Fruit fly (Drosophila melanogaster) whole organism, adult: Measurements from ENCODE around the gene CG31407.

Experiments
- CG11617 ChIP-seq: fragments of 200-800 bp; sonication (Bioruptor generic); optimal IDR thresholded peaks from 2 replicates; lab custom pipeline; 2017; ENCODE audit warnings: mild to moderate bottlenecking, missing biosample characterization, missing genetic modification reagents, missing genetic modification characterization
- CG12768 ChIP-seq: fragments of 200-800 bp; sonication (Bioruptor generic); optimal IDR thresholded peaks from 2 replicates; lab custom pipeline; 2017; ENCODE audit warnings: missing biosample characterization, missing genetic modification characterization, mild to moderate bottlenecking, moderate library complexity, missing genetic modification reagents
- CG14711 ChIP-seq: fragments of 200-800 bp; sonication (Bioruptor generic); optimal IDR thresholded peaks from 2 replicates; lab custom pipeline; 2018; ENCODE audit warnings: missing biosample characterization, mild to moderate bottlenecking, missing genetic modification characterization, moderate library complexity
- CG1620 ChIP-seq: fragments of 200-800 bp; sonication (Bioruptor generic); optimal IDR thresholded peaks from 2 replicates; lab custom pipeline; 2016; ENCODE audit warnings: missing biosample characterization, missing genetic modification characterization
- CG33017 ChIP-seq: fragments of 200-800 bp; sonication (Bioruptor generic); optimal IDR thresholded peaks from 2 replicates; lab custom pipeline; 2018; ENCODE audit warnings: missing biosample characterization, mild to moderate bottlenecking, missing genetic modification characterization, moderate library complexity
- CG5204 ChIP-seq: fragments of 200-800 bp; sonication (Bioruptor generic); optimal IDR thresholded peaks from 2 replicates; lab custom pipeline; 2016; ENCODE audit warnings: missing biosample characterization, missing genetic modification characterization
- CG7045 ChIP-seq: fragments of 200-800 bp; sonication (Bioruptor generic); optimal IDR thresholded peaks from 2 replicates; lab custom pipeline; 2017; ENCODE audit warnings: missing biosample characterization, mild to moderate bottlenecking, missing genetic modification characterization
- CG7101 ChIP-seq: fragments of 200-800 bp; sonication (Bioruptor generic); optimal IDR thresholded peaks from 2 replicates; lab custom pipeline; 2018; ENCODE audit warnings: missing biosample characterization, mild to moderate bottlenecking, missing genetic modification characterization, moderate library complexity
- Clk ChIP-seq: fragments of 200-800 bp; sonication (Bioruptor generic); optimal IDR thresholded peaks from 2 replicates; lab custom pipeline; 2017; ENCODE audit warnings: missing biosample characterization, missing genetic modification characterization
- Crg-1 ChIP-seq: fragments of 200-800 bp; sonication (Bioruptor generic); optimal IDR thresholded peaks from 2 replicates; lab custom pipeline; 2016; ENCODE audit warnings: missing biosample characterization, missing genetic modification characterization
- Hr96 ChIP-seq: fragments of 200-800 bp; sonication (Bioruptor generic); optimal IDR thresholded peaks from 2 replicates; lab custom pipeline; 2016; ENCODE audit warnings: missing biosample characterization, missing genetic modification characterization
- Mnt ChIP-seq: fragments of 200-800 bp; sonication (Bioruptor generic); optimal IDR thresholded peaks from 2 replicates; lab custom pipeline; 2016; ENCODE audit warnings: missing biosample characterization, mild to moderate bottlenecking, missing genetic modification characterization
- bab1 ChIP-seq: fragments of 200-800 bp; sonication (Bioruptor generic); optimal IDR thresholded peaks from 3 replicates; lab custom pipeline; 2019; ENCODE audit warnings: missing biosample characterization, mild to moderate bottlenecking, missing genetic modification characterization, moderate library complexity
- cic ChIP-seq: fragments of 200-800 bp; sonication (Bioruptor generic); optimal IDR thresholded peaks from 2 replicates; lab custom pipeline; 2017; ENCODE audit warnings: missing biosample characterization, mild to moderate bottlenecking, missing genetic modification characterization, moderate library complexity
- cnc ChIP-seq, 2 experiments: fragments of >200 bp; optimal IDR thresholded peaks; 2 replicates each; lab custom pipeline; 2017
- kay ChIP-seq: fragments of 200-800 bp; sonication (Bioruptor generic); peaks from one replicate; lab custom pipeline; 2016; ENCODE audit warnings: missing biosample characterization, missing genetic modification characterization, borderline replicate concordance
- ovo ChIP-seq: fragments of 200-800 bp; sonication (Bioruptor generic); optimal IDR thresholded peaks from 2 replicates; lab custom pipeline; 2016; ENCODE audit warnings: missing biosample characterization, missing genetic modification characterization
- pad ChIP-seq: fragments of 200-800 bp; sonication (Bioruptor generic); optimal IDR thresholded peaks from 3 replicates; lab custom pipeline; 2017; ENCODE audit warnings: missing biosample characterization, missing genetic modification characterization, mild to moderate bottlenecking, moderate library complexity, missing genetic modification reagents
- tj ChIP-seq: fragments of 200-800 bp; sonication (Bioruptor generic); optimal IDR thresholded peaks from 3 replicates; lab custom pipeline; 2017; ENCODE audit warnings: missing biosample characterization, mild to moderate bottlenecking, missing genetic modification characterization, moderate library complexity
- toe ChIP-seq: fragments of 200-800 bp; sonication (Bioruptor generic); optimal IDR thresholded peaks from 2 replicates; lab custom pipeline; 2016; ENCODE audit warnings: missing biosample characterization, missing genetic modification characterization

Gene CG31407

DNA sequence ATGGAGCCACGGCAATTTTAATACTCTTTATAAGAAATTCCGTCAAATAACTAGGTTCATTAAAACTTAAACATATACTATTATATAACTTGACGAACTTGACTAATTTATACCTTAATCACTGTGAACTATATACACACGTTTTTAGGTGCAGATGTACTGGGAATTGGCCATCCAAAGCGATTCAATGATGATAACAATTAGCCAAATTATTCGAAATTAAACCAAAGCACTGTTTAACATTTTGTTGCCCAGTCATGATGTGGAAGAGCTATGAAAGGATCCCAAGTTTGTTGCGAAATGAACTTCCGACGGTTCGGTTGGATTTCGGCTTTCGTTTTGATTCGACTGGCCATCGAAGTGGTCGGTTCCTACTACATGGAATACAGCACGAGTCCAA, 37.4 kb upstream of the CG31407 start, which contains the start of gene CG33630:
CG33630 (plus strand) TSS at position 301 of the 400 bp plus-strand sequence.
- no peak for TF ChIP-seq toe (GFP tag; lab: Kevin White, UChicago)
- no peak for TF ChIP-seq cic (GFP tag; lab: Kevin White, UChicago)
- TF ChIP-seq ovo, result no peak
- TF ChIP-seq kay (GFP tag; lab: Kevin White, UChicago), result no peak
- no peak for TF ChIP-seq Mnt (GFP tag; lab: Kevin White, UChicago)
- no peak for TF ChIP-seq CG5204 (GFP tag; lab: Kevin White, UChicago)
- no peak for TF ChIP-seq CG33017
- no peak for TF ChIP-seq CG7101 (tag; lab: Kevin White, UChicago)
- TF ChIP-seq CG1620, result no peak
- TF ChIP-seq bab1 (GFP tag; lab: Kevin White, UChicago), result no peak
- no peak for TF ChIP-seq CG14711 (tag; lab: Kevin White, UChicago)
- no peak for TF ChIP-seq cnc (optimal IDR thresholded peaks at IDR 0.05; lab: Kevin White, UChicago)
- no peak for TF ChIP-seq CG12768 (GFP tag; lab: Kevin White, UChicago)
- TF ChIP-seq pad (GFP tag; lab: Kevin White, UChicago), result no peak
- no peak for TF ChIP-seq CG7045
- no peak for TF ChIP-seq Hr96 (GFP tag; lab: Kevin White, UChicago)
- TF ChIP-seq CG11617 (GFP tag; lab: Kevin White, UChicago), result no peak
- TF ChIP-seq Clk, result no peak
- TF ChIP-seq Crg-1 (GFP tag; lab: Kevin White, UChicago), result no peak
- no peak for TF ChIP-seq tj (GFP tag; lab: Kevin White, UChicago)

DNA sequence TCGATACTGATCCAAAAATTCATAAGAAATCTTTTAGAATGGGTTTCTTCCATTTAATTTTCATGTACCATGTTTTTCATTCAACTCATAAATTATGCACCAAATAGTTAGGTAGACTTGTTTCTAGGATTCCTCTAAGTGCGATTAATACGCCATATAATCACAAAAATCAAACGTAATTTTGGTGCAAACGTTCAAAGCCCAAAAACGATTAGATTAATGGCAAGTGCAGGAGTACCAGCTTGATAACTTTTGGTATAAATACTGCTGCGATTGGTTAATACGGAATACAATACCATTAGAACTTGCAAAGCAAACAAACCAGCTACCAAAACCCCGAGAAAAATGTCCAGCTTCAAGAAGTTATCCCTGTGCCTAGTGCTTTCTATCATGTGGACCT, 35.0 kb upstream of the CG31407 start, which contains the start of gene Npc2c:
Npc2c (plus strand) TSS at position 301 of the 400 bp plus-strand sequence.
- TF ChIP-seq Hr96 (GFP tag; lab: Kevin White, UChicago), result no peak
- TF ChIP-seq bab1 (GFP tag; lab: Kevin White, UChicago), result no peak
- no peak for TF ChIP-seq toe (GFP tag; lab: Kevin White, UChicago)
- no peak for TF ChIP-seq pad (GFP tag; lab: Kevin White, UChicago)
- TF ChIP-seq ovo, result no peak
- no peak for TF ChIP-seq CG33017
- no peak for TF ChIP-seq CG14711 (tag; lab: Kevin White, UChicago)
- no peak for TF ChIP-seq CG11617 (GFP tag; lab: Kevin White, UChicago)

DNA sequence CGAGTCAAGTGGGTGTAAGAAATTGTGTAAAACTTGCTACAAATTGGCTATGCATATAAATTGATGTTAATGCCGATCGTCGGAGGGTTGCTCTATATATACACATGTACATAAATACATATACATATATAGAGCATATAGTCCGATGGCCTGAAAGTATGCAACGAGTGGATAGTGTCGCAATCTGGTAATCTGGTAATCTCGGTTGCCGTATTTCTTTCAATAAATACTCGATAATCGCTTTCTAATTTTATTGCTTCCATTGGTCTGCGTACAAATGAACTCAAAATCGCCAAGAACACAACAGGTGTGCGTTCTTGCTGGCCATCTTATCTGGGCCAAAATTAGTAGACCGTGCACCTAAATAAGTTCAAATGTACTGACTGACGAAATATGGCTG, 34.4 kb upstream of the CG31407 start:
- TF ChIP-seq kay (GFP tag; lab: Kevin White, UChicago) (peak; percentile 27), Hr96 (GFP tag; lab: Kevin White, UChicago) (no peak), CG11617 (GFP tag; lab: Kevin White, UChicago) (no peak)

DNA sequence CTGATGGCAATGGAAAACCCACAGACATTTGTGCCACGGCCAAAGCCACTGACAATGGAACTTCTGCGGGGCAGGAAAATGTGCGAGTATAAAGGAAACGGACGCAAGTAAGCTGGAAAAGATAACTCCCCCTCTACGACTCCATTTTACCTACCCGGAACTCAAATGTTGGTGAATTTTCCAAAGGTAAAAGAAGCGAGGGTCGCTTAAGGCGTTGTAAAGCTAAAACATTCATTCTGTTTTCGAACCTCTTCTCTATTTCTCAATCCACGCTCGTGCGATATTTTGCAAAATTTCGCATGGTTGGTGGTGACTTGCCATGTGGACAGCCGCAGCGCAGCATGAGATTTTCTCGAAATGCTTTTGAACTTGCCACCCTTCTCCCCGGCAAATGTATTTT, 31.7 kb upstream of the CG31407 start:
- TF ChIP-seq Hr96 (GFP tag; lab: Kevin White, UChicago), result no peak
- no peak for TF ChIP-seq toe (GFP tag; lab: Kevin White, UChicago)
- TF ChIP-seq cic (GFP tag; lab: Kevin White, UChicago), result no peak
- TF ChIP-seq CG5204 (GFP tag; lab: Kevin White, UChicago), result no peak
- no peak for TF ChIP-seq CG1620
- no peak for TF ChIP-seq CG11617 (GFP tag; lab: Kevin White, UChicago)
- TF ChIP-seq ovo, result no peak
- TF ChIP-seq bab1 (GFP tag; lab: Kevin White, UChicago), result no peak
- TF ChIP-seq tj (GFP tag; lab: Kevin White, UChicago), result no peak
- no peak for TF ChIP-seq Clk
- no peak for TF ChIP-seq pad (GFP tag; lab: Kevin White, UChicago)
- no peak for TF ChIP-seq cnc (optimal IDR thresholded peaks at IDR 0.05; lab: Kevin White, UChicago)
- no peak for TF ChIP-seq CG7101 (tag; lab: Kevin White, UChicago)
- TF ChIP-seq CG33017, result no peak
- no peak for TF ChIP-seq CG12768 (GFP tag; lab: Kevin White, UChicago)
- no peak for TF ChIP-seq CG14711 (tag; lab: Kevin White, UChicago)

DNA sequence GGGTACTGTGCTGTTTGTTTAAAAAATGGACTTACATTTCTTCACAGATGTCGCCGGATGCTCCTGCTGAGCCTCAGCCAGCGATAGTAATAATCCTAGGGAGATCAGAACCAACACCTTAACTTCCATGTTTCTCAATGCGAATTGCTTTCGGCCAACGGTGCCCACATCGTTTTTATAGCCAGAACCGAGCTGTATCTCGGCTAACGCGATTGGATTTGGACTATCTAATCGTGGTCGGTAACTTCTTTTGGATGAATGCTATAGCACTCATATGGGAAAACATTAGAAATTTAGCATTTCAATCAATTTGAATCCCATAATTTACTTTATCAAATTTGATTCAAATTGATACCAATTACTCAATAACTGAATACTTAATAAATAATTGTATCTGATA, 31.0 kb upstream of the CG31407 start, which contains the start of gene Npc2d:
Npc2d (minus strand) TSS at position 133 of the 400 bp plus-strand sequence.
- TF ChIP-seq CG11617 (GFP tag; lab: Kevin White, UChicago) (no peak), bab1 (GFP tag; lab: Kevin White, UChicago) (no peak), CG5204 (GFP tag; lab: Kevin White, UChicago) (no peak), CG33017 (no peak), tj (GFP tag; lab: Kevin White, UChicago) (no peak), CG7101 (tag; lab: Kevin White, UChicago) (no peak), toe (GFP tag; lab: Kevin White, UChicago) (no peak), ovo (no peak), cnc (optimal IDR thresholded peaks at IDR 0.05; lab: Kevin White, UChicago) (no peak), cic (GFP tag; lab: Kevin White, UChicago) (no peak), CG1620 (no peak), Mnt (GFP tag; lab: Kevin White, UChicago) (no peak), Clk (no peak), CG7045 (no peak), CG14711 (tag; lab: Kevin White, UChicago) (no peak), Hr96 (GFP tag; lab: Kevin White, UChicago) (no peak), pad (GFP tag; lab: Kevin White, UChicago) (no peak), CG12768 (GFP tag; lab: Kevin White, UChicago) (no peak), Crg-1 (GFP tag; lab: Kevin White, UChicago) (no peak)

DNA sequence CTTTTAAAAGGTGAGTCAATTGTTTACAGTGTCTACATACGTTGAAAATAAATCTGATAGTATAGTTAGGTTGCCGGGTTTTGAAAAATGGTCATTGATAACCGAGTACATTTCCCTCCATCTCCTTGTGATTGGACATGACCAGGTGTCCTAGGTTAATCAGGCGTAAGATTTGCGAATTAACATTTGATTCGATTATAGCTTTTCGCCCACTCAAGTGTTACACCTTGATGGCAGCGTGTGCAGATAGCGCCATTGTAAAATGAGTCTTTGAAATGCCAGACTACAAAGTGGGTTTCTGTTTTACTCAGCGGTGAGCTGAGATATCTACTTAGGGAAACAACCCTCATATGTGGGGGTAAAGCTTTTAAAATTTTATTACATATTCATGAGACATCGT, 30.1 kb upstream of the CG31407 start:
- no peak for TF ChIP-seq bab1 (GFP tag; lab: Kevin White, UChicago)
- TF ChIP-seq pad (GFP tag; lab: Kevin White, UChicago), result no peak
- no peak for TF ChIP-seq CG7101 (tag; lab: Kevin White, UChicago)
- TF ChIP-seq kay (GFP tag; lab: Kevin White, UChicago), result no peak
- no peak for TF ChIP-seq CG7045
- TF ChIP-seq CG1620, result no peak
- TF ChIP-seq toe (GFP tag; lab: Kevin White, UChicago), result no peak
- TF ChIP-seq CG33017, result no peak
- no peak for TF ChIP-seq cnc (optimal IDR thresholded peaks at IDR 0.05; lab: Kevin White, UChicago)
- TF ChIP-seq Crg-1 (GFP tag; lab: Kevin White, UChicago), result no peak
- TF ChIP-seq CG11617 (GFP tag; lab: Kevin White, UChicago), result no peak
- no peak for TF ChIP-seq cic (GFP tag; lab: Kevin White, UChicago)
- TF ChIP-seq tj (GFP tag; lab: Kevin White, UChicago), result no peak
- TF ChIP-seq ovo, result no peak
